Fruit fly (Drosophila melanogaster): ENCODE measurements around the gene Fur1.

DNA sequence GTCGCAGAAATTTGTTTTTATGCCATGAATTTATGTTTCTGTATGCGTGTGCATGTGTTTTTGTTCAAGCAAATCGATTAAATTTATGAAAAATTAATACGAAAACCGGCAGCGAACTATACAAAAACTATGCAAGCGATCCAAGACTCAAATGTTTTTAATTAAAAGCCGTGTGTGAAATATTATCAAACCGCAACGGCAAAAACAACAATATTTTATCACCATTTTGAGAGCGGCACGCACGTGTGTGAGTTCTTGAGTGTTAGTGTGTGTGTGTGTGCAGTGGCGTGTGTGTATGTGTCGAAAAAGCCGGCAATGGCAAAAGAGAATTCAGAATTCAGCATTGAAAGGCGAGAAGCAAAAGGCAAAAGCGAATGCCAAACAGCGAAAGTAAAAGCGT, 45.7 kb upstream of the Fur1 start:
- no peak for TF ChIP-seq usp (GFP tag; optimal IDR thresholded peaks at IDR 0.05)
- TF ChIP-seq psq (optimal IDR thresholded peaks at IDR 0.05) = no peak

Measured in whole organism.